Worm (Caenorhabditis elegans): Measurements from ENCODE around the gene C25A11.2.

C25A11.2 gene

ce11 chrX:9068075-9068474, 45.8 kb upstream of the C25A11.2 start (continued):
- TF ChIP-seq lin-14 (GFP tag; optimal IDR thresholded peaks at IDR 0.05), result peak; percentile 91
- TF ChIP-seq mep-1 (tag; optimal IDR thresholded peaks at IDR 0.05), result peak; percentile 85
- no peak for TF ChIP-seq ztf-4 (tag; optimal IDR thresholded peaks at IDR 0.05)
- TF ChIP-seq tlp-1 (tag; optimal IDR thresholded peaks at IDR 0.05), result no peak
- no peak for TF ChIP-seq nhr-47 (tag; optimal IDR thresholded peaks at IDR 0.05)
- no peak for TF ChIP-seq alr-1 (tag; optimal IDR thresholded peaks at IDR 0.05; ENCODE audit: borderline replicate concordance)
- TF ChIP-seq ztf-11 (tag; optimal IDR thresholded peaks at IDR 0.05), result no peak
- TF ChIP-seq vab-15 (tag; optimal IDR thresholded peaks at IDR 0.05), result no peak
- peak in 1 of 2 experiments; percentile 58 for TF ChIP-seq lsy-2 (tag; optimal IDR thresholded peaks at IDR 0.05)
- no peak for TF ChIP-seq unc-62 (GFP tag; optimal IDR thresholded peaks at IDR 0.05)
- no peak for TF ChIP-seq aha-1 (tag; optimal IDR thresholded peaks at IDR 0.05)
- peak in 1 of 2 experiments; percentile 51 for TF ChIP-seq mdl-1 (tag; optimal IDR thresholded peaks at IDR 0.05)
- TF ChIP-seq elt-3 (tag; optimal IDR thresholded peaks at IDR 0.05), result peak in 2 of 6 experiments; percentile 22 to 48
- no peak for TF ChIP-seq lin-15B (tag; optimal IDR thresholded peaks at IDR 0.05)
- TF ChIP-seq efl-1 (optimal IDR thresholded peaks at IDR 0.05), result peak in 1 of 2 experiments; percentile 26
- no peak for TF ChIP-seq efl-1 (GFP tag; optimal IDR thresholded peaks at IDR 0.05 in 1 of 2)
- TF ChIP-seq ces-1 (GFP tag; optimal IDR thresholded peaks at IDR 0.05), result no peak
- TF ChIP-seq nhr-11 (tag; optimal IDR thresholded peaks at IDR 0.05), result no peak
- no peak for TF ChIP-seq ama-1 (optimal IDR thresholded peaks at IDR 0.05)
- no peak for TF ChIP-seq fos-1 (tag; optimal IDR thresholded peaks at IDR 0.05)
- no peak for TF ChIP-seq jun-1 (tag; optimal IDR thresholded peaks at IDR 0.05)
- TF ChIP-seq grh-1 (GFP tag; IDR thresholded peaks at IDR 0.05), result no peak
- TF ChIP-seq sox-4 (tag; optimal IDR thresholded peaks at IDR 0.05), result no peak
- peak in 1 of 3 experiments; percentile 17 for TF ChIP-seq dpl-1 (GFP tag; optimal IDR thresholded peaks at IDR 0.05)
- TF ChIP-seq hlh-4 (tag; optimal IDR thresholded peaks at IDR 0.05), result no peak
- no peak for TF ChIP-seq Y116A8C.19 (tag; optimal IDR thresholded peaks at IDR 0.05; ENCODE audit: borderline replicate concordance)
- no peak for TF ChIP-seq nhr-12 (tag; optimal IDR thresholded peaks at IDR 0.05)
- no peak for TF ChIP-seq C04F5.9 (tag; optimal IDR thresholded peaks at IDR 0.05)
- no peak for TF ChIP-seq sup-37 (GFP tag; optimal IDR thresholded peaks at IDR 0.05)
- TF ChIP-seq mef-2 (tag; optimal IDR thresholded peaks at IDR 0.05), result no peak
- no peak for TF ChIP-seq zip-4 (GFP tag; optimal IDR thresholded peaks at IDR 0.05)

ce11 chrX:9069070-9069469, 44.8 kb upstream of the C25A11.2 start:
- no peak for TF ChIP-seq lir-3 (tag; optimal IDR thresholded peaks at IDR 0.05; ENCODE audit: poor library complexity)
- TF ChIP-seq irx-1 (tag; optimal IDR thresholded peaks at IDR 0.05), result no peak
- peak; percentile 78 for TF ChIP-seq rnt-1 (tag; optimal IDR thresholded peaks at IDR 0.05)
- no peak for TF ChIP-seq unc-62 (GFP tag; optimal IDR thresholded peaks at IDR 0.05)
- TF ChIP-seq ceh-90 (tag; optimal IDR thresholded peaks at IDR 0.05), result no peak
- TF ChIP-seq C04F5.9 (tag; optimal IDR thresholded peaks at IDR 0.05), result no peak
- no peak for TF ChIP-seq nhr-28 (tag; optimal IDR thresholded peaks at IDR 0.05)
- TF ChIP-seq C16A3.4 (tag; optimal IDR thresholded peaks at IDR 0.05), result no peak
- TF ChIP-seq ceh-63 (GFP tag; optimal IDR thresholded peaks at IDR 0.05), result no peak
- TF ChIP-seq nhr-19 (GFP tag; conservative IDR thresholded peaks at IDR 0.05), result 0 out of 2 replicates have a peak, but pooled peaks have one; percentile 11
- TF ChIP-seq nhr-237 (tag; optimal IDR thresholded peaks at IDR 0.05), result no peak
- TF ChIP-seq ceh-8 (GFP tag; optimal IDR thresholded peaks at IDR 0.05), result no peak
- TF ChIP-seq nhr-47 (tag; optimal IDR thresholded peaks at IDR 0.05), result no peak
- peak; percentile 56 for TF ChIP-seq pag-3 (tag; optimal IDR thresholded peaks at IDR 0.05; ENCODE audit: borderline replicate concordance, insufficient read depth)
- peak; percentile 59 for TF ChIP-seq nhr-71 (tag; optimal IDR thresholded peaks at IDR 0.05)
- TF ChIP-seq F16B12.6 (tag; optimal IDR thresholded peaks at IDR 0.05), result no peak
- peak; percentile 63 for TF ChIP-seq lin-14 (GFP tag; optimal IDR thresholded peaks at IDR 0.05)
- no peak for TF ChIP-seq nhr-90 (tag; optimal IDR thresholded peaks at IDR 0.05; ENCODE audit: poor library complexity)
- peak; percentile 41 for TF ChIP-seq lin-39 (tag; optimal IDR thresholded peaks at IDR 0.05)
- TF ChIP-seq nhr-84 (tag; optimal IDR thresholded peaks at IDR 0.05), result no peak
- no peak for TF ChIP-seq nhr-20 (tag; optimal IDR thresholded peaks at IDR 0.05)
- TF ChIP-seq egl-27 (tag; optimal IDR thresholded peaks at IDR 0.05), result no peak
- TF ChIP-seq zag-1 (tag; optimal IDR thresholded peaks at IDR 0.05), result no peak
- TF ChIP-seq nhr-77 (tag; optimal IDR thresholded peaks at IDR 0.05), result no peak
- no peak for TF ChIP-seq fkh-8 (tag; optimal IDR thresholded peaks at IDR 0.05)
- no peak for TF ChIP-seq mep-1 (tag; optimal IDR thresholded peaks at IDR 0.05)
- no peak for TF ChIP-seq sup-37 (GFP tag; optimal IDR thresholded peaks at IDR 0.05)
- TF ChIP-seq ama-1 (optimal IDR thresholded peaks at IDR 0.05), result no peak
- TF ChIP-seq efl-3 (GFP tag; optimal IDR thresholded peaks at IDR 0.05), result no peak
